Fruit fly (Drosophila melanogaster) whole organism, adult: ENCODE measurements around the gene CG14891.

Experiments used
- CG12768 ChIP-seq: fragments of 200-800 bp; sonication (Bioruptor generic); optimal IDR thresholded peaks from 2 replicates; lab custom pipeline; 2017; ENCODE audit warnings: missing biosample characterization, missing genetic modification characterization, mild to moderate bottlenecking, moderate library complexity, missing genetic modification reagents
- CG14711 ChIP-seq: fragments of 200-800 bp; sonication (Bioruptor generic); optimal IDR thresholded peaks from 2 replicates; lab custom pipeline; 2018; ENCODE audit warnings: missing biosample characterization, mild to moderate bottlenecking, missing genetic modification characterization, moderate library complexity
- CG33017 ChIP-seq: fragments of 200-800 bp; sonication (Bioruptor generic); optimal IDR thresholded peaks from 2 replicates; lab custom pipeline; 2018; ENCODE audit warnings: missing biosample characterization, mild to moderate bottlenecking, missing genetic modification characterization, moderate library complexity
- CG7045 ChIP-seq: fragments of 200-800 bp; sonication (Bioruptor generic); optimal IDR thresholded peaks from 2 replicates; lab custom pipeline; 2017; ENCODE audit warnings: missing biosample characterization, mild to moderate bottlenecking, missing genetic modification characterization
- Clk ChIP-seq: fragments of 200-800 bp; sonication (Bioruptor generic); optimal IDR thresholded peaks from 2 replicates; lab custom pipeline; 2017; ENCODE audit warnings: missing biosample characterization, missing genetic modification characterization
- Crg-1 ChIP-seq: fragments of 200-800 bp; sonication (Bioruptor generic); optimal IDR thresholded peaks from 2 replicates; lab custom pipeline; 2016; ENCODE audit warnings: missing biosample characterization, missing genetic modification characterization
- Hr96 ChIP-seq: fragments of 200-800 bp; sonication (Bioruptor generic); optimal IDR thresholded peaks from 2 replicates; lab custom pipeline; 2016; ENCODE audit warnings: missing biosample characterization, missing genetic modification characterization
- Mnt ChIP-seq: fragments of 200-800 bp; sonication (Bioruptor generic); optimal IDR thresholded peaks from 2 replicates; lab custom pipeline; 2016; ENCODE audit warnings: missing biosample characterization, mild to moderate bottlenecking, missing genetic modification characterization
- bab1 ChIP-seq: fragments of 200-800 bp; sonication (Bioruptor generic); optimal IDR thresholded peaks from 3 replicates; lab custom pipeline; 2019; ENCODE audit warnings: missing biosample characterization, mild to moderate bottlenecking, missing genetic modification characterization, moderate library complexity
- cic ChIP-seq: fragments of 200-800 bp; sonication (Bioruptor generic); optimal IDR thresholded peaks from 2 replicates; lab custom pipeline; 2017; ENCODE audit warnings: missing biosample characterization, mild to moderate bottlenecking, missing genetic modification characterization, moderate library complexity
- cnc ChIP-seq, 2 experiments: fragments of >200 bp; optimal IDR thresholded peaks; 2 replicates each; lab custom pipeline; 2017
- pad ChIP-seq: fragments of 200-800 bp; sonication (Bioruptor generic); optimal IDR thresholded peaks from 3 replicates; lab custom pipeline; 2017; ENCODE audit warnings: missing biosample characterization, missing genetic modification characterization, mild to moderate bottlenecking, moderate library complexity, missing genetic modification reagents

- TF ChIP-seq Hr96 (no peak), CG7045 (GFP tag; lab: Kevin White, UChicago) (no peak), CG12768 (GFP tag; lab: Kevin White, UChicago) (no peak), pad (no peak), Crg-1 (GFP tag; lab: Kevin White, UChicago) (no peak), CG14711 (tag; lab: Kevin White, UChicago) (no peak), Mnt (no peak), cnc (optimal IDR thresholded peaks at IDR 0.05; lab: Kevin White, UChicago) (no peak), Clk (no peak), CG33017 (tag; lab: Kevin White, UChicago) (no peak), bab1 (GFP tag; lab: Kevin White, UChicago) (no peak), cic (GFP tag; lab: Kevin White, UChicago) (no peak)
Measured at dm6 chr3R:16545705-16546104, 25.6 kb upstream of the CG14891 start.
